Fruit fly (Drosophila melanogaster) whole organism, embryonic: ENCODE data around the gene eIF2gamma.

Experiments
- Abd-B ChIP-seq: fragments of 200-800 bp; sonication (Bioruptor generic); optimal IDR thresholded peaks from 2 replicates; lab custom pipeline; 2018; ENCODE audit warnings: missing biosample characterization, mild to moderate bottlenecking, missing genetic modification characterization, moderate library complexity
- Ada2b ChIP-seq: fragments of 200-800 bp; sonication (Bioruptor generic); IDR thresholded peaks from 2 replicates; pipeline ENCODE4 v1.3.6; 2022; ENCODE audit warnings: missing biosample characterization, missing genetic modification characterization
- Antp ChIP-seq: fragments of 200-800 bp; sonication (Bioruptor generic); optimal IDR thresholded peaks from 3 replicates; lab custom pipeline; 2016; ENCODE audit warnings: missing biosample characterization, missing genetic modification characterization
- BEAF-32 ChIP-seq: fragments of 200-800 bp; sonication (Bioruptor generic); optimal IDR thresholded peaks from 3 replicates; lab custom pipeline; 2017; ENCODE audit warnings: missing biosample characterization, missing genetic modification characterization, mild to moderate bottlenecking, moderate library complexity, missing genetic modification reagents
- BtbVII ChIP-seq: fragments of 200-800 bp; sonication (Bioruptor generic); optimal IDR thresholded peaks from 3 replicates; lab custom pipeline; 2017; ENCODE audit warnings: missing biosample characterization, mild to moderate bottlenecking, missing genetic modification characterization
- CG10959 ChIP-seq: fragments of 200-800 bp; sonication (Bioruptor generic); IDR thresholded peaks from 2 replicates; pipeline ENCODE4 v1.3.6; 2022; ENCODE audit warnings: missing biosample characterization, missing genetic modification characterization
- CG11247 ChIP-seq: fragments of 200-800 bp; sonication (Bioruptor generic); IDR thresholded peaks from 2 replicates; pipeline ENCODE4 v1.3.6; 2022; ENCODE audit warnings: missing biosample characterization, missing genetic modification characterization
- CG14014 ChIP-seq: fragments of 200-800 bp; sonication (Bioruptor generic); IDR thresholded peaks from 2 replicates; pipeline ENCODE4 v1.3.6; 2022; ENCODE audit warnings: missing biosample characterization, missing genetic modification characterization
- CG1647 ChIP-seq: fragments of 200-800 bp; sonication (Bioruptor generic); optimal IDR thresholded peaks from 3 replicates; lab custom pipeline; 2016; ENCODE audit warnings: missing biosample characterization, missing genetic modification characterization
- CG18011 ChIP-seq: fragments of 200-800 bp; sonication (Bioruptor generic); optimal IDR thresholded peaks from 2 replicates; lab custom pipeline; 2017; ENCODE audit warnings: missing biosample characterization, missing genetic modification characterization, mild to moderate bottlenecking, moderate library complexity, missing genotype
- CG18619 ChIP-seq: fragments of 200-800 bp; sonication (Bioruptor generic); optimal IDR thresholded peaks from 3 replicates; lab custom pipeline; 2017; ENCODE audit warnings: missing biosample characterization, mild to moderate bottlenecking, missing genetic modification characterization
- CG2889 ChIP-seq: fragments of 200-800 bp; sonication (Bioruptor generic); IDR thresholded peaks from 3 replicates; pipeline ENCODE4 v1.3.6; 2022; ENCODE audit warnings: missing biosample characterization, missing genetic modification characterization
- CG3847 ChIP-seq: fragments of 200-800 bp; sonication (Bioruptor generic); IDR thresholded peaks from 2 replicates; pipeline ENCODE4 v1.3.6; 2022; ENCODE audit warnings: missing biosample characterization, missing genetic modification characterization
- CG6272 ChIP-seq: fragments of 200-800 bp; sonication (Bioruptor generic); IDR thresholded peaks from 2 replicates; pipeline ENCODE4 v1.3.6; 2022; ENCODE audit warnings: missing biosample characterization, missing genetic modification characterization
- CG6689 ChIP-seq: fragments of 200-800 bp; sonication (Bioruptor generic); IDR thresholded peaks from 2 replicates; pipeline ENCODE4 v1.3.6; 2022; ENCODE audit warnings: missing biosample characterization, missing genetic modification characterization
- CG8924 ChIP-seq: fragments of 200-800 bp; optimal IDR thresholded peaks from 3 replicates; lab custom pipeline; 2019; ENCODE audit warnings: missing biosample characterization, mild to moderate bottlenecking, missing genetic modification characterization, moderate library complexity
- HLH4C ChIP-seq: fragments of 200-800 bp; sonication (Bioruptor generic); IDR thresholded peaks from 3 replicates; pipeline ENCODE4 v1.3.6; 2022; ENCODE audit warnings: missing biosample characterization, missing genetic modification characterization; ENCODE audit not compliant: partially characterized antibody
- HLHmδ ChIP-seq: fragments of 200-800 bp; sonication (Bioruptor generic); optimal IDR thresholded peaks from 2 replicates; lab custom pipeline; 2018; ENCODE audit warnings: missing biosample characterization, mild to moderate bottlenecking, missing genetic modification characterization, moderate library complexity
- Hsf ChIP-seq: fragments of 200-800 bp; sonication (Bioruptor generic); optimal IDR thresholded peaks from 3 replicates; lab custom pipeline; 2016; ENCODE audit warnings: missing biosample characterization, missing genetic modification characterization
- Mrtf ChIP-seq: fragments of 200-800 bp; sonication (Bioruptor generic); IDR thresholded peaks from 3 replicates; pipeline ENCODE4 v1.3.6; 2022; ENCODE audit warnings: missing biosample characterization, missing genetic modification characterization
- Myb ChIP-seq: fragments of 200-800 bp; sonication (Bioruptor generic); optimal IDR thresholded peaks from 2 replicates; lab custom pipeline; 2016; ENCODE audit warnings: missing biosample characterization, missing genetic modification characterization
- NFAT ChIP-seq: fragments of 200-800 bp; sonication (Bioruptor generic); IDR thresholded peaks from 2 replicates; pipeline ENCODE4 v1.3.6; 2022; ENCODE audit warnings: missing biosample characterization, missing genetic modification characterization
- Neu2 ChIP-seq: fragments of 200-800 bp; sonication (Bioruptor generic); optimal IDR thresholded peaks from 3 replicates; lab custom pipeline; 2016; ENCODE audit warnings: missing biosample characterization, missing genetic modification characterization, borderline replicate concordance
- Ravus ChIP-seq: fragments of 200-800 bp; sonication (Bioruptor generic); IDR thresholded peaks from 2 replicates; pipeline ENCODE4 v1.3.6; 2022; ENCODE audit warnings: missing biosample characterization, missing genetic modification characterization
- Taf1 ChIP-seq: fragments of 200-800 bp; sonication (Bioruptor generic); IDR thresholded peaks from 2 replicates; pipeline ENCODE4 v1.3.6; 2022; ENCODE audit warnings: missing biosample characterization, missing genetic modification characterization
- Vsx1 ChIP-seq: fragments of 200-800 bp; sonication (Bioruptor generic); optimal IDR thresholded peaks from 2 replicates; lab custom pipeline; 2017; ENCODE audit warnings: missing biosample characterization, mild to moderate bottlenecking, missing genetic modification characterization, missing genetic modification reagents
- YL-1 ChIP-seq: fragments of 200-800 bp; sonication (Bioruptor generic); optimal IDR thresholded peaks from 3 replicates; lab custom pipeline; 2017; ENCODE audit warnings: missing biosample characterization, mild to moderate bottlenecking, missing genetic modification characterization
- ab ChIP-seq: fragments of 200-800 bp; sonication (Bioruptor generic); optimal IDR thresholded peaks from 2 replicates; lab custom pipeline; 2016; ENCODE audit warnings: missing biosample characterization, missing genetic modification characterization
- bcd ChIP-seq: fragments of 200-800 bp; sonication (Bioruptor generic); optimal IDR thresholded peaks from 2 replicates; lab custom pipeline; 2017; ENCODE audit warnings: missing biosample characterization, mild to moderate bottlenecking, missing genetic modification characterization
- cg ChIP-seq: fragments of 200-800 bp; sonication (Bioruptor generic); optimal IDR thresholded peaks from 3 replicates; lab custom pipeline; 2019; ENCODE audit warnings: missing biosample characterization, mild to moderate bottlenecking, missing genetic modification characterization, moderate library complexity
- croc ChIP-seq: fragments of 200-800 bp; sonication (Bioruptor generic); conservative IDR thresholded peaks from 3 replicates; pipeline ENCODE4 v1.3.6; 2022; ENCODE audit warnings: missing biosample characterization, missing genetic modification characterization
- dimm ChIP-seq: fragments of 200-800 bp; sonication (Bioruptor generic); IDR thresholded peaks from 2 replicates; pipeline ENCODE4 v1.3.6; 2022; ENCODE audit warnings: missing biosample characterization, missing genetic modification characterization
- disco-r ChIP-seq: fragments of 200-800 bp; sonication (Bioruptor generic); optimal IDR thresholded peaks from 2 replicates; lab custom pipeline; 2016; ENCODE audit warnings: missing biosample characterization, missing genetic modification characterization
- dm ChIP-seq: fragments of 200-800 bp; sonication (Bioruptor generic); optimal IDR thresholded peaks from 3 replicates; lab custom pipeline; 2016; ENCODE audit warnings: missing biosample characterization, missing genetic modification characterization
- ham ChIP-seq: fragments of 200-800 bp; sonication (Bioruptor generic); IDR thresholded peaks from 2 replicates; pipeline ENCODE4 v1.3.6; 2022; ENCODE audit warnings: missing biosample characterization, missing genetic modification characterization
- hkb ChIP-seq, 2 experiments: fragments of 200-800 bp in 1 of 2; fragments of >200 bp in 1 of 2; sonication (Bioruptor generic) in 1 of 2; IDR thresholded peaks in 1 of 2; optimal IDR thresholded peaks in 1 of 2; 2 replicates each; pipeline versions ENCODE4 v1.3.6 to Lab custom; 2017 to 2022; ENCODE audit warnings: missing biosample characterization in 1 of 2, missing genetic modification characterization in 1 of 2
- inv ChIP-seq: fragments of 200-800 bp; sonication (Bioruptor generic); IDR thresholded peaks from 2 replicates; pipeline ENCODE4 v1.3.6; 2022; ENCODE audit warnings: missing biosample characterization, missing genetic modification characterization; ENCODE audit not compliant: partially characterized antibody
- kay ChIP-seq: fragments of 200-800 bp; sonication (Bioruptor generic); optimal IDR thresholded peaks from 2 replicates; lab custom pipeline; 2016; ENCODE audit warnings: missing biosample characterization, missing genetic modification characterization
- klu ChIP-seq: fragments of 200-800 bp; sonication (Bioruptor generic); IDR thresholded peaks from 2 replicates; pipeline ENCODE4 v1.3.6; 2022; ENCODE audit warnings: missing biosample characterization, missing genetic modification characterization
- lmd ChIP-seq: fragments of 200-800 bp; sonication (Bioruptor generic); IDR thresholded peaks from 2 replicates; pipeline ENCODE4 v1.3.6; 2022; ENCODE audit warnings: missing biosample characterization, missing genetic modification characterization
- lov ChIP-seq, 2 experiments: fragments of 200-800 bp in 1 of 2; fragments of >200 bp in 1 of 2; sonication (Bioruptor generic) in 1 of 2; IDR thresholded peaks in 1 of 2; optimal IDR thresholded peaks in 1 of 2; 2 replicates in 1 of 2; 3 replicates in 1 of 2; pipeline versions ENCODE4 v1.3.6 to Lab custom; 2017 to 2022; ENCODE audit warnings: missing biosample characterization in 1 of 2, missing genetic modification characterization in 1 of 2
- luna ChIP-seq: fragments of 200-800 bp; sonication (Bioruptor generic); optimal IDR thresholded peaks from 2 replicates; lab custom pipeline; 2016; ENCODE audit warnings: missing biosample characterization, missing genetic modification characterization
- pnt ChIP-seq: fragments of 200-800 bp; sonication (Bioruptor generic); optimal IDR thresholded peaks from 3 replicates; lab custom pipeline; 2016; ENCODE audit warnings: missing biosample characterization, missing genetic modification characterization
- sc ChIP-seq, 3 experiments: fragments of >200 bp in 2 of 3; fragments of 200-800 bp in 1 of 3; sonication (Bioruptor generic) in 1 of 3; optimal IDR thresholded peaks; 2 replicates in 2 of 3; 3 replicates in 1 of 3; lab custom pipeline; 2017; ENCODE audit warnings: mild to moderate bottlenecking in 1 of 3, missing biosample characterization in 1 of 3, missing genetic modification characterization in 1 of 3, missing genetic modification reagents in 1 of 3
- scrt ChIP-seq: fragments of 200-800 bp; sonication (Bioruptor generic); optimal IDR thresholded peaks from 2 replicates; lab custom pipeline; 2018; ENCODE audit warnings: missing biosample characterization, mild to moderate bottlenecking, missing genetic modification characterization, moderate library complexity
- slbo ChIP-seq: fragments of 200-800 bp; sonication (Bioruptor generic); IDR thresholded peaks from 2 replicates; pipeline ENCODE4 v1.3.6; 2022; ENCODE audit warnings: missing biosample characterization, missing genetic modification characterization
- sqz ChIP-seq: fragments of 200-800 bp; sonication (Bioruptor generic); optimal IDR thresholded peaks from 3 replicates; lab custom pipeline; 2018; ENCODE audit warnings: missing biosample characterization, mild to moderate bottlenecking, missing genetic modification characterization
- tio ChIP-seq: fragments of 200-800 bp; sonication (Bioruptor generic); optimal IDR thresholded peaks from 2 replicates; lab custom pipeline; 2017; ENCODE audit warnings: missing biosample characterization, missing genetic modification characterization, inconsistent platforms

The eIF2gamma gene

DNA sequence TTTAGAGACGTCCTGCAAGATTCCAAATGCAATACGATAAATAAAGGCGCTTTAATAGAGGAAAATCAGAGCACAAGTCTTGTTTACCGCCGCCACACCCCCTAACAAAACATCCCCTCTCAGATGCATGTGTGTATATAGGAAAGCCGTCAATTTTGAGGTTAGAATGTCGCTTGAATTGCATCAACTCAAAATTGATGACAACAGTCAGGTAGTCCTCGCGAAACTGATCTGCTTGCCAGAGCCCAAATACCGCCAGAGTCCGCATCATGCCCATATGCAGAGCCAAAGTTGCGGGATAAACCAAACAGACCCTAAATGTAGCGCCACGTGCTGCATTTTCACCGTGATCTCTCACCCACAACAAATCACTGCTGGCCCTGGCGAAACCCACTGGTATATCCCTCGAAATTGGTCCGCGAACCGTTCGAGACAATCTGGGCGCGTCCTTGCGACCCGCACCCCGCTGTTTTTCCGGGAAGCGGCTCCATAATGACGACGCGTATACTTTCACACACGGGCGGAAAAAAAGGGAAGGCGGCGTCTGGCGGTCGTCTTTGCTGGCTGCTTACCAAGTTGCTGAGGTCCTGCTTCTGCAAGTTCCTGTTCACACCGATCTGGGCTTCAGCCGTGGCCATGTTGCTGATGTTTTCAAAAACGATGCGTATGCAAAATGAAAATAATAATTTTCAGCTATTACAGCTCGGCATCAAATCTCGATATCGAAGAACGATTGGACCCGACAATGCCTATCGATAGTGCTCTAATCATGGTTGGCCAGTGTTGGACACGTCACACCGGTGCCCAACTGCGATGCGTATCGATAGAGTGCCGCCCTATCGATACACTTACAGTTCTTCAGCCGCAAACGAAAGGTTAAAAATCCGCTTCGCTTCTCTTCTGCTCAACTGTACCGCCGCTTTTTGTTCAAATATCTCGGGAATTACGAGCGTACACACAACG lies at the start of gene eIF2gamma, which contains the start of gene Set (continued):
- peak; percentile 72 for TF ChIP-seq CG3847 (GFP tag; lab: Robert Waterston, UW)
- TF ChIP-seq BEAF-32 (GFP tag; lab: Kevin White, UChicago), result peak; percentile 97
- TF ChIP-seq dm (GFP tag; lab: Kevin White, UChicago), result peak; percentile 86
- no peak for TF ChIP-seq sqz (GFP tag; lab: Kevin White, UChicago)
- TF ChIP-seq CG8924, result peak; percentile 2
- TF ChIP-seq inv, result peak; percentile 96
- TF ChIP-seq CG6689 (GFP tag; lab: Robert Waterston, UW), result no peak
- no peak for TF ChIP-seq Ada2b (GFP tag; lab: Robert Waterston, UW)
- peak; percentile 59 for TF ChIP-seq Myb
- TF ChIP-seq CG18619, result no peak
- TF ChIP-seq CG2889 (GFP tag; lab: Robert Waterston, UW), result no peak
- TF ChIP-seq dimm (GFP tag; lab: Robert Waterston, UW), result no peak
- no peak for TF ChIP-seq bcd
- TF ChIP-seq sc (optimal IDR thresholded peaks at IDR 0.05; lab: Kevin White, UChicago), result no peak
- no peak for TF ChIP-seq sc (GFP tag; optimal IDR thresholded peaks at IDR 0.05; lab: Kevin White, UChicago)
- no peak for TF ChIP-seq CG6272 (GFP tag; lab: Robert Waterston, UW)
- TF ChIP-seq CG11247 (GFP tag; lab: Robert Waterston, UW), result no peak
- TF ChIP-seq Ravus, result no peak
- TF ChIP-seq pnt (GFP tag; lab: Kevin White, UChicago), result no peak
- no peak for TF ChIP-seq Neu2 (GFP tag; lab: Kevin White, UChicago)
- no peak for TF ChIP-seq ham (GFP tag; lab: Robert Waterston, UW)
- no peak for TF ChIP-seq hkb (optimal IDR thresholded peaks at IDR 0.05; lab: Kevin White, UChicago)
- no peak for TF ChIP-seq hkb (GFP tag; IDR thresholded peaks at IDR 0.05; lab: Robert Waterston, UW)
- peak; percentile 24; the same call in 1 of the 2 replicates for TF ChIP-seq CG10959 (GFP tag; lab: Robert Waterston, UW)
- TF ChIP-seq YL-1 (GFP tag; lab: Kevin White, UChicago), result peak; percentile 51
- TF ChIP-seq klu (GFP tag; lab: Robert Waterston, UW), result no peak
- no peak for TF ChIP-seq scrt
- TF ChIP-seq Taf1 (GFP tag; lab: Robert Waterston, UW), result no peak
- no peak for TF ChIP-seq luna
- TF ChIP-seq HLH4C (GFP tag; lab: Robert Waterston, UW), result peak; percentile 98
- TF ChIP-seq kay, result no peak
- TF ChIP-seq Abd-B, result no peak
- peak; percentile 66 for TF ChIP-seq NFAT (GFP tag; lab: Robert Waterston, UW)
- no peak for TF ChIP-seq lov (optimal IDR thresholded peaks at IDR 0.05; lab: Kevin White, UChicago)
- no peak for TF ChIP-seq lov (GFP tag; IDR thresholded peaks at IDR 0.05; lab: Robert Waterston, UW)
- TF ChIP-seq disco-r, result no peak
- TF ChIP-seq lmd (GFP tag; lab: Robert Waterston, UW), result peak; percentile 16; the same call in 1 of the 2 replicates
- no peak for TF ChIP-seq CG1647 (GFP tag; lab: Kevin White, UChicago)
- TF ChIP-seq Antp (GFP tag; lab: Kevin White, UChicago), result peak; percentile 47
- TF ChIP-seq cg (GFP tag; lab: Kevin White, UChicago), result no peak
- TF ChIP-seq tio (GFP tag; lab: Kevin White, UChicago), result no peak
- TF ChIP-seq Mrtf, result 0 out of 3 replicates have a peak, but pooled peaks have one; percentile 33
- TF ChIP-seq BtbVII (GFP tag; lab: Kevin White, UChicago), result no peak
- TF ChIP-seq croc (GFP tag; lab: Robert Waterston, UW), result no peak
- peak; percentile 72 for TF ChIP-seq slbo (GFP tag; lab: Robert Waterston, UW)
- no peak for TF ChIP-seq Vsx1
- TF ChIP-seq CG14014 (GFP tag; lab: Robert Waterston, UW), result no peak; the same call in 1 of the 2 replicates
- TF ChIP-seq HLHmδ (GFP tag; lab: Kevin White, UChicago), result peak; percentile 51
- TF ChIP-seq ab, result no peak
- peak; percentile 19 for TF ChIP-seq Hsf (GFP tag; lab: Kevin White, UChicago)
- TF ChIP-seq CG18011 (GFP tag; lab: Kevin White, UChicago), result no peak
